Fruit fly (Drosophila melanogaster): ENCODE results near the gene CG14086.

CG14086 gene

DNA sequence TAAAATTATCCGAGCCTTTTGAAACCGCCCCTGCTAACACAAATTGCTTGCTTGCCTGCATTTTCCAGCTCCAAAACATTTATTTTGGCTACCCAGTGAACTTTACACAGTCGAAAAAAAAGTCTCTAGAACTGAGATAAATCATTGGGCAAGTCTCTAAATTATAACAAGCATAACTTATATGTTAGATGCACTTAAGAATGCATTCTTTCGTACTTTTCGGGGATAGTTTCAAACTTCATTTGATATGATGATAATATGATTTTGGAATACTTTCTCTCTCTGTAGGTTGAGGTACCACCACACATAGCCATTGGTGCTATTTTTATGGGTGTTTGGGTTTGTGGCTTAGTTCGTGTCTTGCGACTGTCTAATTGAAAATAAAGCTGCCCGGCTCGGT is 39.3 kb downstream of the CG14086 start (continued):
- no peak for TF ChIP-seq CoRest (tag; optimal IDR thresholded peaks at IDR 0.05)
- no peak for TF ChIP-seq maf-S (GFP tag; optimal IDR thresholded peaks at IDR 0.05)
- peak; percentile 10 to 13 for TF ChIP-seq chif (GFP tag; optimal IDR thresholded peaks at IDR 0.05)
- TF ChIP-seq CG15514 (GFP tag; optimal IDR thresholded peaks at IDR 0.05): no peak
- TF ChIP-seq CG7745 (tag; optimal IDR thresholded peaks at IDR 0.05): no peak
- no peak for TF ChIP-seq dm (GFP tag; optimal IDR thresholded peaks at IDR 0.05)
- no peak for TF ChIP-seq Hr78 (GFP tag; optimal IDR thresholded peaks at IDR 0.05)
- no peak for TF ChIP-seq h (optimal IDR thresholded peaks at IDR 0.05)
- no peak for TF ChIP-seq tna (GFP tag; IDR thresholded peaks at IDR 0.05; ENCODE audit: partially characterized antibody)
- no peak for TF ChIP-seq CG10267 (tag; optimal IDR thresholded peaks at IDR 0.05)
- TF ChIP-seq CG10462 (GFP tag; optimal IDR thresholded peaks at IDR 0.05): no peak
- no peak for TF ChIP-seq jing (GFP tag; optimal IDR thresholded peaks at IDR 0.05)
- TF ChIP-seq D (optimal IDR thresholded peaks at IDR 0.05): no peak
- TF ChIP-seq D (GFP tag; optimal IDR thresholded peaks at IDR 0.05): no peak
- TF ChIP-seq CG34224 (GFP tag; IDR thresholded peaks at IDR 0.05; ENCODE audit: partially characterized antibody): no peak
- TF ChIP-seq BtbVII (GFP tag; optimal IDR thresholded peaks at IDR 0.05): no peak
- no peak for TF ChIP-seq Dip2 (GFP tag; IDR thresholded peaks at IDR 0.05)
- no peak for TF ChIP-seq HmgZ (tag; optimal IDR thresholded peaks at IDR 0.05)
- no peak for TF ChIP-seq Lim3 (GFP tag; IDR thresholded peaks at IDR 0.05)
- TF ChIP-seq CG10321 (GFP tag; IDR thresholded peaks at IDR 0.05): no peak
- TF ChIP-seq ab (GFP tag; optimal IDR thresholded peaks at IDR 0.05): no peak
- no peak for TF ChIP-seq MESR4 (GFP tag; optimal IDR thresholded peaks at IDR 0.05)
- TF ChIP-seq cas (GFP tag; IDR thresholded peaks at IDR 0.05): no peak
- TF ChIP-seq chinmo (GFP tag; IDR thresholded peaks at IDR 0.05; ENCODE audit: partially characterized antibody): no peak
- TF ChIP-seq emc (GFP tag; optimal IDR thresholded peaks at IDR 0.05): no peak
- no peak for TF ChIP-seq CG8359 (GFP tag; optimal IDR thresholded peaks at IDR 0.05; ENCODE audit: borderline replicate concordance)
- no peak for TF ChIP-seq CG15601 (tag; optimal IDR thresholded peaks at IDR 0.05)
- no peak for TF ChIP-seq Dll (GFP tag; IDR thresholded peaks at IDR 0.05; ENCODE audit: partially characterized antibody)
- no peak for TF ChIP-seq ash1 (GFP tag; optimal IDR thresholded peaks at IDR 0.05)
- TF ChIP-seq dmrt11E (tag; optimal IDR thresholded peaks at IDR 0.05): no peak
- TF ChIP-seq hb (GFP tag; IDR thresholded peaks at IDR 0.05; ENCODE audit: partially characterized antibody): no peak
- no peak for TF ChIP-seq Scr (GFP tag; IDR thresholded peaks at IDR 0.05; ENCODE audit: partially characterized antibody)
- no peak for TF ChIP-seq cad (GFP tag; optimal IDR thresholded peaks at IDR 0.05)
- no peak for TF ChIP-seq CkIIα-i1 (GFP tag; IDR thresholded peaks at IDR 0.05)
- TF ChIP-seq CG10959 (GFP tag; IDR thresholded peaks at IDR 0.05): no peak
- 0 out of 3 replicates have a peak, but pooled peaks have one; percentile 15 for TF ChIP-seq croc (GFP tag; conservative IDR thresholded peaks at IDR 0.05)
- TF ChIP-seq corto (GFP tag; optimal IDR thresholded peaks at IDR 0.05): no peak
- no peak for TF ChIP-seq nom (GFP tag; optimal IDR thresholded peaks at IDR 0.05)
- TF ChIP-seq prd (optimal IDR thresholded peaks at IDR 0.05): no peak
- TF ChIP-seq prd (GFP tag; IDR thresholded peaks at IDR 0.05): peak; percentile 52; the same call in 2 of the 3 replicates
- no peak for TF ChIP-seq sisA (GFP tag; IDR thresholded peaks at IDR 0.05)
- TF ChIP-seq tio (GFP tag; optimal IDR thresholded peaks at IDR 0.05): peak; percentile 35
- TF ChIP-seq az2 (GFP tag; optimal IDR thresholded peaks at IDR 0.05): no peak
- no peak for TF ChIP-seq Deaf1 (tag; optimal IDR thresholded peaks at IDR 0.05)
- no peak for TF ChIP-seq ssp (GFP tag; IDR thresholded peaks at IDR 0.05)
- no peak for TF ChIP-seq fd64A (GFP tag; optimal IDR thresholded peaks at IDR 0.05)
- TF ChIP-seq mam (GFP tag; optimal IDR thresholded peaks at IDR 0.05): no peak
- no peak for TF ChIP-seq pnt (GFP tag; optimal IDR thresholded peaks at IDR 0.05)
- TF ChIP-seq Six4 (GFP tag; optimal IDR thresholded peaks at IDR 0.05): no peak
- TF ChIP-seq Mrtf (GFP tag; IDR thresholded peaks at IDR 0.05): no peak
- TF ChIP-seq sd (tag; optimal IDR thresholded peaks at IDR 0.05): no peak
- TF ChIP-seq shn (GFP tag; optimal IDR thresholded peaks at IDR 0.05): no peak

All from whole organism, embryonic.